Worm (Caenorhabditis elegans) whole organism, L4 larva: ENCODE data around the gene lst-6.

Experiments
- D1046.2 ChIP-seq: fragments of 200-800 bp; sonication (Bioruptor generic); IDR thresholded peaks from 2 replicates; pipeline ENCODE4 v1.3.6; 2022; ENCODE audit warnings: missing genetic modification characterization, missing compliant biosample characterization
- F26F4.8 ChIP-seq: fragments of 200-800 bp; sonication (Bioruptor generic); conservative IDR thresholded peaks from 2 replicates; pipeline ENCODE4 v1.3.6; 2022; ENCODE audit warnings: missing genetic modification characterization, missing compliant biosample characterization
- F44E2.7 ChIP-seq: fragments of 200-800 bp; sonication (Bioruptor generic); IDR thresholded peaks from 2 replicates; pipeline ENCODE4 v2.1.2; 2022; ENCODE audit warnings: missing genetic modification characterization, missing compliant biosample characterization
- T20F7.1 ChIP-seq: fragments of 200-800 bp; sonication (Bioruptor generic); optimal IDR thresholded peaks from 2 replicates; lab custom pipeline; 2018; ENCODE audit warnings: mild to moderate bottlenecking, missing genetic modification characterization, missing compliant biosample characterization
- T26A8.4 ChIP-seq: fragments of 200-800 bp; sonication (Bioruptor generic); IDR thresholded peaks from 2 replicates; pipeline ENCODE4 v1.3.6; 2022; ENCODE audit warnings: missing genetic modification characterization, missing compliant biosample characterization
- Y105C5A.15 ChIP-seq: fragments of 200-800 bp; sonication (Bioruptor generic); IDR thresholded peaks from 2 replicates; pipeline ENCODE4 v1.3.6; 2022; ENCODE audit warnings: missing genetic modification characterization, missing compliant biosample characterization
- Y5F2A.4 ChIP-seq: fragments of 200-800 bp; sonication (Bioruptor generic); optimal IDR thresholded peaks from 2 replicates; lab custom pipeline; 2018; ENCODE audit warnings: mild to moderate bottlenecking, missing genetic modification characterization, missing compliant biosample characterization
- Y75B8A.6 ChIP-seq: fragments of 200-800 bp; sonication (Bioruptor generic); IDR thresholded peaks from 2 replicates; pipeline ENCODE4 v1.3.6; 2022; ENCODE audit warnings: missing genetic modification reagents, missing genetic modification characterization, missing compliant biosample characterization
- ZK337.2 ChIP-seq: fragments of 200-800 bp; sonication (Bioruptor generic); IDR thresholded peaks from 2 replicates; pipeline ENCODE4 v1.3.6; 2022; ENCODE audit warnings: missing genetic modification reagents, missing genetic modification characterization, missing compliant biosample characterization
- ZK546.5 ChIP-seq, 2 experiments: sonication (generic microtip); optimal IDR thresholded peaks; 2 replicates each; lab custom pipeline; 2017; ENCODE audit warnings: missing biosample characterization in 2 of 2, missing genetic modification characterization in 2 of 2
- aly-2 ChIP-seq: sonication (generic microtip); optimal IDR thresholded peaks from 2 replicates; lab custom pipeline; 2018; ENCODE audit warnings: missing biosample characterization, missing genetic modification characterization
- ama-1 ChIP-seq: fragments of 150-350 bp; optimal IDR thresholded peaks from 2 replicates; lab custom pipeline; 2014; ENCODE audit warnings: inconsistent platforms, mixed read lengths
- arid-1 ChIP-seq: fragments of 200-800 bp; sonication (Bioruptor generic); conservative IDR thresholded peaks from 2 replicates; pipeline ENCODE4 v1.3.6; 2022; ENCODE audit warnings: missing genetic modification reagents, missing genetic modification characterization, missing compliant biosample characterization
- attf-4 ChIP-seq: sonication (generic microtip); optimal IDR thresholded peaks from 3 replicates; lab custom pipeline; 2017; ENCODE audit warnings: missing biosample characterization, missing genetic modification characterization
- ceh-44 ChIP-seq: fragments of 200-800 bp; sonication (Bioruptor generic); IDR thresholded peaks from 2 replicates; pipeline ENCODE4 v1.3.6; 2022; ENCODE audit warnings: missing genetic modification reagents, missing genetic modification characterization, missing compliant biosample characterization
- ceh-82 ChIP-seq: sonication (generic microtip); optimal IDR thresholded peaks from 2 replicates; lab custom pipeline; 2017; ENCODE audit warnings: missing biosample characterization, missing genetic modification characterization
- daf-12 ChIP-seq: fragments of 150-350 bp; optimal IDR thresholded peaks from 2 replicates; lab custom pipeline; 2014; ENCODE audit warnings: missing biosample characterization, missing genetic modification reagents, missing genetic modification characterization
- daf-8 ChIP-seq: fragments of 200-800 bp; sonication (Bioruptor generic); IDR thresholded peaks from 2 replicates; pipeline ENCODE4 v1.3.6; 2022; ENCODE audit warnings: missing genetic modification characterization, missing compliant biosample characterization
- dpl-1 ChIP-seq: fragments of 150-350 bp; optimal IDR thresholded peaks from 2 replicates; lab custom pipeline; 2014; ENCODE audit warnings: missing biosample characterization, missing genetic modification reagents, missing genetic modification characterization
- duxl-1 ChIP-seq: sonication (generic microtip); optimal IDR thresholded peaks from 2 replicates; lab custom pipeline; 2016; ENCODE audit warnings: mild to moderate bottlenecking, missing genetic modification characterization, moderate library complexity, missing compliant biosample characterization; ENCODE audit not compliant: poor library complexity
- gei-8 ChIP-seq: fragments of 200-800 bp; sonication (Bioruptor generic); optimal IDR thresholded peaks from 2 replicates; lab custom pipeline; 2018; ENCODE audit warnings: mild to moderate bottlenecking, missing genetic modification characterization, missing compliant biosample characterization
- hif-1 ChIP-seq, 2 experiments: sonication (generic microtip); optimal IDR thresholded peaks; 2 replicates each; lab custom pipeline; 2016 to 2017; ENCODE audit warnings: missing compliant biosample characterization in 2 of 2, missing genetic modification characterization in 2 of 2, missing genetic modification reagents in 2 of 2, missing genotype in 2 of 2, mild to moderate bottlenecking in 1 of 2
- hlh-30 ChIP-seq: sonication (generic microtip); optimal IDR thresholded peaks from 2 replicates; lab custom pipeline; 2017; ENCODE audit warnings: antibody characterized with exemption, mild to moderate bottlenecking, missing genetic modification characterization, missing compliant biosample characterization; ENCODE audit not compliant: insufficient read depth
- jun-1 ChIP-seq: fragments of 150-350 bp; optimal IDR thresholded peaks from 2 replicates; lab custom pipeline; 2014; ENCODE audit warnings: missing biosample characterization, missing genetic modification reagents, missing genetic modification characterization
- lim-7 ChIP-seq: fragments of 200-800 bp; sonication (Bioruptor generic); IDR thresholded peaks from 2 replicates; pipeline ENCODE4 v1.3.6; 2022; ENCODE audit warnings: missing genetic modification characterization, missing compliant biosample characterization
- lin-13 ChIP-seq: fragments of 150-350 bp; optimal IDR thresholded peaks from 2 replicates; lab custom pipeline; 2014; ENCODE audit warnings: missing biosample characterization, missing genetic modification reagents, missing genetic modification characterization
- lin-15B ChIP-seq: fragments of 150-350 bp; sonication (generic microtip); optimal IDR thresholded peaks from 3 replicates; lab custom pipeline; 2014; ENCODE audit warnings: missing biosample characterization, missing genetic modification characterization
- lin-38 ChIP-seq: fragments of 200-800 bp; sonication (Bioruptor generic); IDR thresholded peaks from 2 replicates; pipeline ENCODE4 v1.3.6; 2022; ENCODE audit warnings: missing genetic modification reagents, missing genetic modification characterization, missing compliant biosample characterization
- lir-3 ChIP-seq: sonication (generic microtip); optimal IDR thresholded peaks from 2 replicates; lab custom pipeline; 2016; ENCODE audit warnings: mild to moderate bottlenecking, missing genetic modification characterization, missing compliant biosample characterization
- lsy-2 ChIP-seq, 2 experiments: fragments of 150-350 bp in 1 of 2; sonication (generic microtip) in 1 of 2; optimal IDR thresholded peaks; 2 replicates each; lab custom pipeline; 2014 to 2017; ENCODE audit warnings: missing biosample characterization in 2 of 2, missing genetic modification characterization in 2 of 2
- madf-5 ChIP-seq, 2 experiments: fragments of 200-800 bp; sonication (Bioruptor generic); IDR thresholded peaks; 2 replicates each; pipeline ENCODE4 v1.3.6; 2022; ENCODE audit warnings: missing compliant biosample characterization in 2 of 2, missing genetic modification characterization in 2 of 2
- mep-1 ChIP-seq: fragments of 150-350 bp; sonication (generic microtip); optimal IDR thresholded peaks from 3 replicates; lab custom pipeline; 2014; ENCODE audit warnings: missing biosample characterization, missing genetic modification characterization
- mes-2 ChIP-seq: sonication (generic microtip); optimal IDR thresholded peaks from 2 replicates; lab custom pipeline; 2016; ENCODE audit warnings: missing genotype, mild to moderate bottlenecking, missing genetic modification characterization, missing compliant biosample characterization; ENCODE audit not compliant: poor library complexity, severe bottlenecking
- nhr-102 ChIP-seq: sonication (generic microtip); optimal IDR thresholded peaks from 2 replicates; lab custom pipeline; 2016; ENCODE audit warnings: mild to moderate bottlenecking, missing genetic modification characterization, moderate library complexity, missing compliant biosample characterization
- nhr-25 ChIP-seq: sonication (generic microtip); optimal IDR thresholded peaks from 2 replicates; lab custom pipeline; 2017; ENCODE audit warnings: missing genetic modification characterization, mild to moderate bottlenecking, missing compliant biosample characterization, antibody characterized with exemption, moderate library complexity, borderline replicate concordance; ENCODE audit not compliant: insufficient read depth
- nhr-28 ChIP-seq: fragments of 150-350 bp; optimal IDR thresholded peaks from 2 replicates; lab custom pipeline; 2014; ENCODE audit warnings: missing biosample characterization, missing genetic modification characterization
- nhr-41 ChIP-seq: fragments of 200-800 bp; sonication (Bioruptor generic); IDR thresholded peaks from 2 replicates; pipeline ENCODE4 v1.3.6; 2022; ENCODE audit warnings: missing genetic modification reagents, missing genetic modification characterization, missing compliant biosample characterization
- nhr-42 ChIP-seq: fragments of 200-800 bp; sonication (Bioruptor generic); IDR thresholded peaks from 2 replicates; pipeline ENCODE4 v1.3.6; 2022; ENCODE audit warnings: missing genetic modification characterization, missing compliant biosample characterization
- nhr-48 ChIP-seq: sonication (generic microtip); optimal IDR thresholded peaks from 2 replicates; lab custom pipeline; 2016; ENCODE audit warnings: mild to moderate bottlenecking, missing genetic modification characterization, missing compliant biosample characterization
- nhr-77 ChIP-seq: fragments of 150-350 bp; optimal IDR thresholded peaks from 2 replicates; lab custom pipeline; 2014; ENCODE audit warnings: missing biosample characterization, missing genetic modification characterization
- pqm-1 ChIP-seq: sonication (generic microtip); optimal IDR thresholded peaks from 2 replicates; lab custom pipeline; 2017; ENCODE audit warnings: missing biosample characterization, missing genetic modification characterization
- rbr-2 ChIP-seq: sonication (generic microtip); optimal IDR thresholded peaks from 2 replicates; lab custom pipeline; 2016; ENCODE audit warnings: missing genotype, missing genetic modification characterization, missing compliant biosample characterization
- saeg-2 ChIP-seq: fragments of 200-800 bp; sonication (Bioruptor generic); IDR thresholded peaks from 2 replicates; pipeline ENCODE4 v1.3.6; 2022; ENCODE audit warnings: missing genetic modification reagents, missing genetic modification characterization, missing compliant biosample characterization
- snpc-1.2 ChIP-seq: fragments of 200-800 bp; sonication (Bioruptor generic); IDR thresholded peaks from 2 replicates; pipeline ENCODE4 v1.3.6; 2022; ENCODE audit warnings: missing genetic modification reagents, missing genetic modification characterization, missing compliant biosample characterization
- spr-3 ChIP-seq: fragments of 200-800 bp; sonication (Bioruptor generic); optimal IDR thresholded peaks from 2 replicates; lab custom pipeline; 2018; ENCODE audit warnings: mild to moderate bottlenecking, missing genetic modification characterization, missing compliant biosample characterization
- unc-130 ChIP-seq: sonication (generic microtip); optimal IDR thresholded peaks from 2 replicates; lab custom pipeline; 2016; ENCODE audit warnings: missing genetic modification reagents, missing genetic modification characterization, missing compliant biosample characterization
- unc-39 ChIP-seq: sonication (generic microtip); optimal IDR thresholded peaks from 2 replicates; lab custom pipeline; 2017; ENCODE audit warnings: missing biosample characterization, missing genetic modification characterization
- vab-7 ChIP-seq: fragments of 200-800 bp; sonication (Bioruptor generic); IDR thresholded peaks from 2 replicates; pipeline ENCODE4 v1.3.6; 2022; ENCODE audit warnings: missing genetic modification reagents, missing genetic modification characterization, missing compliant biosample characterization
- zag-1 ChIP-seq: fragments of 150-350 bp; optimal IDR thresholded peaks from 2 replicates; lab custom pipeline; 2014; ENCODE audit warnings: missing biosample characterization, missing genetic modification characterization
- zfp-2 ChIP-seq: sonication (generic microtip); optimal IDR thresholded peaks from 2 replicates; lab custom pipeline; 2016; ENCODE audit warnings: mild to moderate bottlenecking, missing genetic modification characterization, missing compliant biosample characterization
- ztf-7 ChIP-seq: fragments of 150-350 bp; optimal IDR thresholded peaks from 2 replicates; lab custom pipeline; 2014; ENCODE audit warnings: missing biosample characterization, missing genetic modification characterization

The lst-6 gene

ce11 chrII:6968191-6968675 is 54.1 kb downstream of the lst-6 start (continued):
- TF ChIP-seq unc-39 (tag; lab: Kevin White, UChicago) (no peak), lin-13 (GFP tag; lab: Kevin White, UChicago) (peak; percentile 68), pqm-1 (no peak), nhr-25 (peak; percentile 83), daf-12 (tag; lab: Kevin White, UChicago) (no peak), nhr-102 (tag; lab: Kevin White, UChicago) (peak; percentile 91), T26A8.4 (GFP tag; lab: Robert Waterston, UW) (peak; percentile 96), arid-1 (GFP tag; lab: Robert Waterston, UW) (peak; percentile 77), lin-38 (peak; percentile 72), lsy-2 (tag; optimal IDR thresholded peaks at IDR 0.05; lab: Kevin White, UChicago) (peak in 1 of 2 experiments; percentile 69), nhr-77 (tag; lab: Kevin White, UChicago) (no peak), nhr-41 (GFP tag; lab: Robert Waterston, UW) (0 out of 2 replicates have a peak, but pooled peaks have one; percentile 50), attf-4 (tag; lab: Kevin White, UChicago) (no peak), ZK546.5 (tag; optimal IDR thresholded peaks at IDR 0.05; lab: Kevin White, UChicago) (no peak), dpl-1 (GFP tag; lab: Kevin White, UChicago) (peak; percentile 38), nhr-42 (peak; percentile 87), hif-1 (tag; optimal IDR thresholded peaks at IDR 0.05; lab: Kevin White, UChicago) (no peak), lir-3 (tag; lab: Kevin White, UChicago) (peak; percentile 2), ceh-44 (GFP tag; lab: Robert Waterston, UW) (peak; percentile 80), T20F7.1 (GFP tag; lab: Kevin White, UChicago) (peak; percentile 78), mep-1 (tag; lab: Kevin White, UChicago) (peak; percentile 83), F26F4.8 (GFP tag; lab: Robert Waterston, UW) (no peak), mes-2 (tag; lab: Kevin White, UChicago) (peak; percentile 82), Y105C5A.15 (GFP tag; lab: Robert Waterston, UW) (no peak), F44E2.7 (no peak), ama-1 (peak; percentile 98), rbr-2 (peak; percentile 80), nhr-28 (tag; lab: Kevin White, UChicago) (no peak), madf-5 (GFP tag; IDR thresholded peaks at IDR 0.05; lab: Robert Waterston, UW) (no peak), duxl-1 (tag; lab: Kevin White, UChicago) (peak; percentile 57), unc-130 (GFP tag; lab: Kevin White, UChicago) (peak; percentile 66), zag-1 (no peak), saeg-2 (0 out of 2 replicates have a peak, but pooled peaks have one; percentile 56), spr-3 (peak; percentile 63), gei-8 (GFP tag; lab: Kevin White, UChicago) (peak; percentile 71), lin-15B (tag; lab: Kevin White, UChicago) (no peak), ceh-82 (no peak), daf-8 (no peak), hlh-30 (tag; lab: Kevin White, UChicago) (peak; percentile 91), nhr-48 (tag; lab: Kevin White, UChicago) (peak; percentile 75), Y75B8A.6 (GFP tag; lab: Robert Waterston, UW) (no peak), vab-7 (GFP tag; lab: Robert Waterston, UW) (peak; percentile 60; the same call in 1 of the 2 replicates), lim-7 (0 out of 2 replicates have a peak, but pooled peaks have one; percentile 5), ztf-7 (no peak), snpc-1.2 (GFP tag; lab: Robert Waterston, UW) (peak; percentile 82), ZK337.2 (GFP tag; lab: Robert Waterston, UW) (no peak), Y5F2A.4 (GFP tag; lab: Kevin White, UChicago) (peak; percentile 49), jun-1 (no peak), zfp-2 (no peak), D1046.2 (GFP tag; lab: Robert Waterston, UW) (0 out of 2 replicates have a peak, but pooled peaks have one; percentile 70), aly-2 (peak; percentile 52)
